Fruit fly (Drosophila melanogaster) whole organism, pupa: Measurements from ENCODE around the gene CCDC151.

ENCODE experiments used
- CG10348 ChIP-seq: fragments of 200-800 bp; sonication (Bioruptor generic); IDR thresholded peaks from 2 replicates; pipeline ENCODE4 v1.3.6; 2022; ENCODE audit warnings: missing biosample characterization, missing genetic modification characterization
- CG12605 ChIP-seq: fragments of 200-800 bp; sonication (Bioruptor generic); IDR thresholded peaks from 2 replicates; pipeline ENCODE4 v1.3.6; 2022; ENCODE audit warnings: missing biosample characterization, missing genetic modification characterization
- CG13204 ChIP-seq: fragments of 200-800 bp; sonication (Bioruptor generic); optimal IDR thresholded peaks from 2 replicates; lab custom pipeline; 2018; ENCODE audit warnings: missing biosample characterization, mild to moderate bottlenecking, missing genetic modification characterization, moderate library complexity
- CG14655 ChIP-seq: fragments of 200-800 bp; sonication (Bioruptor generic); optimal IDR thresholded peaks from 3 replicates; lab custom pipeline; 2017; ENCODE audit warnings: mild to moderate bottlenecking, missing biosample characterization, missing genetic modification reagents, missing genetic modification characterization
- CG15710 ChIP-seq: fragments of 200-800 bp; sonication (Bioruptor generic); optimal IDR thresholded peaks from 2 replicates; lab custom pipeline; 2018; ENCODE audit warnings: missing biosample characterization, mild to moderate bottlenecking, missing genetic modification characterization, moderate library complexity
- CG17806 ChIP-seq: fragments of 200-800 bp; sonication (Bioruptor generic); optimal IDR thresholded peaks from 2 replicates; lab custom pipeline; 2018; ENCODE audit warnings: missing biosample characterization, mild to moderate bottlenecking, missing genetic modification characterization, moderate library complexity
- CG32121 ChIP-seq: fragments of 200-800 bp; sonication (Bioruptor generic); IDR thresholded peaks from 2 replicates; pipeline ENCODE4 v1.3.6; 2022; ENCODE audit warnings: missing biosample characterization, missing genetic modification characterization
- CG34367 ChIP-seq: fragments of 200-800 bp; sonication (Bioruptor generic); optimal IDR thresholded peaks from 2 replicates; lab custom pipeline; 2018; ENCODE audit warnings: missing biosample characterization, mild to moderate bottlenecking, missing genetic modification characterization
- CG4496 ChIP-seq: fragments of 200-800 bp; sonication (Bioruptor generic); IDR thresholded peaks from 3 replicates; pipeline ENCODE4 v1.3.6; 2022; ENCODE audit warnings: missing biosample characterization, missing genetic modification characterization
- CG8159 ChIP-seq: fragments of 200-800 bp; sonication (Bioruptor generic); optimal IDR thresholded peaks from 3 replicates; lab custom pipeline; 2018; ENCODE audit warnings: missing biosample characterization, mild to moderate bottlenecking, missing genetic modification characterization, moderate library complexity
- CG8301 ChIP-seq: fragments of 200-800 bp; sonication (Bioruptor generic); optimal IDR thresholded peaks from 2 replicates; lab custom pipeline; 2018; ENCODE audit warnings: missing biosample characterization, mild to moderate bottlenecking, missing genetic modification characterization
- CG9948 ChIP-seq: fragments of 200-800 bp; sonication (Bioruptor generic); optimal IDR thresholded peaks from 2 replicates; lab custom pipeline; 2018; ENCODE audit warnings: missing biosample characterization, mild to moderate bottlenecking, missing genetic modification characterization, moderate library complexity
- D1 ChIP-seq: fragments of 200-800 bp; sonication (Bioruptor generic); optimal IDR thresholded peaks from 2 replicates; lab custom pipeline; 2018; ENCODE audit warnings: missing biosample characterization, mild to moderate bottlenecking, missing genetic modification characterization, moderate library complexity
- EcR ChIP-seq: fragments of 200-800 bp; sonication (Bioruptor generic); optimal IDR thresholded peaks from 3 replicates; lab custom pipeline; 2019; ENCODE audit warnings: missing biosample characterization, missing genetic modification characterization, mild to moderate bottlenecking, moderate library complexity, missing genetic modification reagents
- Ets98B ChIP-seq: fragments of 200-800 bp; sonication (Bioruptor generic); IDR thresholded peaks from 2 replicates; pipeline ENCODE4 v1.3.6; 2022; ENCODE audit warnings: missing biosample characterization, missing genetic modification characterization
- Pif1A ChIP-seq: fragments of 200-800 bp; sonication (Bioruptor generic); optimal IDR thresholded peaks from 3 replicates; lab custom pipeline; 2016; ENCODE audit warnings: missing biosample characterization, missing genetic modification characterization
- Snoo ChIP-seq: fragments of 200-800 bp; sonication (Bioruptor generic); optimal IDR thresholded peaks from 3 replicates; lab custom pipeline; 2017; ENCODE audit warnings: missing biosample characterization, mild to moderate bottlenecking, missing genetic modification characterization, inconsistent platforms
- fd96Ca ChIP-seq: fragments of 200-800 bp; sonication (Bioruptor generic); IDR thresholded peaks from 3 replicates; pipeline ENCODE4 v1.3.6; 2022; ENCODE audit warnings: missing biosample characterization, missing genetic modification characterization
- gl ChIP-seq: fragments of 200-800 bp; sonication (Bioruptor generic); optimal IDR thresholded peaks from 2 replicates; lab custom pipeline; 2018; ENCODE audit warnings: missing biosample characterization, mild to moderate bottlenecking, missing genetic modification characterization
- rn ChIP-seq: fragments of 200-800 bp; sonication (Bioruptor generic); IDR thresholded peaks from 2 replicates; pipeline ENCODE4 v1.3.6; 2022; ENCODE audit warnings: missing biosample characterization, missing genetic modification characterization

Gene CCDC151

DNA sequence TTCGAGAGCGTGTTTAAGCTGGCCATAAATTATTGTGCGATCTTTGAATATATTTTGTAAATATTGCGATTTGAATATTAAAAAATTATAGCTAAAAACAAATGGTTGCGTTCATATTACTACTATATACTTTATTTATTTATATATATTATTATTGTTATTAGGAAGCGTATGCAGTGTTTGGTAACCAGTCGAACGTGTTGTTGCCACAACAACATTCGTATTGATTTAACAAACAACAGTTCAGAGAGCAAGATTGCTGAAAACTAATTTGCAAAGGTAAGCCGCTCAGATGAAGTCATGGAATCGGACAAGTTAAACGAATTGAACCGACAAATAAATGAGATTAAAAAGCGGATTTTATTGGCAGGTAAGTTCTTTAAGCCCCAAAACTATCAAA lies at the start of gene CCDC151:
CCDC151 (plus strand) TSS at position 301 of the 400 bp plus-strand sequence.
- no peak for TF ChIP-seq CG12605 (GFP tag; lab: Robert Waterston, UW)
- TF ChIP-seq Ets98B (GFP tag; lab: Robert Waterston, UW), result no peak
- TF ChIP-seq CG9948, result no peak
- no peak for TF ChIP-seq D1
- no peak for TF ChIP-seq CG8301 (tag; lab: Kevin White, UChicago)
- TF ChIP-seq CG13204 (GFP tag; lab: Kevin White, UChicago), result no peak
- no peak for TF ChIP-seq EcR (GFP tag; lab: Kevin White, UChicago)
- no peak for TF ChIP-seq CG8159 (tag; lab: Kevin White, UChicago)
- no peak for TF ChIP-seq CG10348
- TF ChIP-seq fd96Ca (GFP tag; lab: Robert Waterston, UW), result no peak
- TF ChIP-seq CG14655 (GFP tag; lab: Kevin White, UChicago), result no peak
- TF ChIP-seq CG15710 (tag; lab: Kevin White, UChicago), result no peak
- TF ChIP-seq gl (tag; lab: Kevin White, UChicago), result no peak
- no peak for TF ChIP-seq CG17806 (tag; lab: Kevin White, UChicago)
- TF ChIP-seq CG32121 (GFP tag; lab: Robert Waterston, UW), result no peak
- TF ChIP-seq Pif1A (GFP tag; lab: Kevin White, UChicago), result no peak
- TF ChIP-seq rn (GFP tag; lab: Robert Waterston, UW), result no peak
- no peak for TF ChIP-seq Snoo (tag; lab: Kevin White, UChicago)
- TF ChIP-seq CG4496 (GFP tag; lab: Robert Waterston, UW), result no peak
- TF ChIP-seq CG34367 (tag; lab: Kevin White, UChicago), result no peak

DNA sequence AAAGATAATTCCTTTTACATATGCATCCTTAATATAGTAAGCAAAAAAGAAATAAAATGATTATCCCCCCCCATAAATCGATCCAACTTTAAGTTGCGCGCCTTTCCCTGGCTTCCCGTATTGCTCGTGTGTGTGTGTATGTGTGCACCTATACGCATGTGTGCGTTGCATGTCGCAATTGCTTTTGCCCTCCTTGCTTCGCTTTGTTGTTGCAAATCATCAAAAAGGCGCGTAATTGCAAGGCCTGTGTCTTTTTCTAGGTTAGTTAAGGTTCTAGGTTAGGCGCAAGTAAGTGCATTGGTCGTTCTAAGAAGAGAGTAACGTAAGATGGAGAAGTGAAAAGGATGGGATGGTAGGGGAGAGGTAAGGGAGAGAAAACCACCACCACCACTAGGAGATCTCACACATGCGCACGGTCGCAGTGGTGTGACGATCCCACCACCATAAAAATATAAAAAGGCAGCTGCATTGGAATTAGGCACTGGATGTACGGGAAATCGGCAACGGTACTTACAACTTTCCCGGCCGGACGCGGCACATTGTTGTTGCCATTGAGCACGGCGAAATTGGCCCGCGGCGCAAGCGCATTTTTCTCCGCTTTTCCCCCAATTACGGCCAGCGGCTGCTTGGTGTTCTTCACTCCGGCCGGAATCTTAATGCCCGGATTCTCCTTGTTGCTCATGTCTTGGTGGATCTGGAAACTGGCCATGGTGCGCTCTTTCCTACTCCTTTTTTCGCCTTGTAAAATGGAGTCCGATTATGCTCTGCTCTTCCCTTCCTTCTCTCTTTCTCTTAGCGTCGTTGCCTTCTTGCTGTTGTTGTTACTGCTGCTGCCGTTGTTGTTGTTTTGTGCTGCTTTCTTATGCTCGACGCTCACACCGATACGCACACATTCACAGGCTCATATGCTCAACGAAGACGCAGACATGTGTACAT lies 48.6 kb upstream of the CCDC151 start:
- TF ChIP-seq CG4496 (GFP tag; lab: Robert Waterston, UW) (no peak), D1 (no peak), CG14655 (GFP tag; lab: Kevin White, UChicago) (no peak), CG32121 (GFP tag; lab: Robert Waterston, UW) (no peak), CG8159 (tag; lab: Kevin White, UChicago) (no peak), CG34367 (tag; lab: Kevin White, UChicago) (no peak), CG15710 (tag; lab: Kevin White, UChicago) (no peak), CG12605 (GFP tag; lab: Robert Waterston, UW) (no peak)

DNA sequence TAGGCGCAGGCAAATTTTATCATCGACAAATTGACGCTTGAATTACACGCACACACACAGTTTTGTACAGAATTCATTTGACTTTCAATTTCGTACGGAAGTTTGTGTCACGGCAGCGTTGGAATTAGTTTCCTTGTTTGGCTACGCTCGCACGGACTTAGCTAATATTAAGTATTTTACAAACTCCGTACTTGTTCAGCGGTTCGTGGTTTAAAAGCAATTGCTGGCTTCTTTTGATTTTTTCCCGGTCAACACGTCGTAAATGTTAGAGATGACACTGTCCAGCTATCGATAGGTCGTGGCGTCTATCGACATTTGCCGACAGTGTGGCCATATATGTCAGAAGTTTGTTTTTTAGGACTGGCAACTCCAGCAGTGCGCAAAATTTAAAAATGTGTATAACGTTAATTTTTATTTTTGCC lies 47.9 kb upstream of the CCDC151 start, which contains the start of gene CycA:
CycA (minus strand) TSS at position 283 of the 422 bp plus-strand sequence.
- no peak for TF ChIP-seq CG4496 (GFP tag; lab: Robert Waterston, UW)
- no peak for TF ChIP-seq rn (GFP tag; lab: Robert Waterston, UW)
- no peak for TF ChIP-seq Snoo (tag; lab: Kevin White, UChicago)

DNA sequence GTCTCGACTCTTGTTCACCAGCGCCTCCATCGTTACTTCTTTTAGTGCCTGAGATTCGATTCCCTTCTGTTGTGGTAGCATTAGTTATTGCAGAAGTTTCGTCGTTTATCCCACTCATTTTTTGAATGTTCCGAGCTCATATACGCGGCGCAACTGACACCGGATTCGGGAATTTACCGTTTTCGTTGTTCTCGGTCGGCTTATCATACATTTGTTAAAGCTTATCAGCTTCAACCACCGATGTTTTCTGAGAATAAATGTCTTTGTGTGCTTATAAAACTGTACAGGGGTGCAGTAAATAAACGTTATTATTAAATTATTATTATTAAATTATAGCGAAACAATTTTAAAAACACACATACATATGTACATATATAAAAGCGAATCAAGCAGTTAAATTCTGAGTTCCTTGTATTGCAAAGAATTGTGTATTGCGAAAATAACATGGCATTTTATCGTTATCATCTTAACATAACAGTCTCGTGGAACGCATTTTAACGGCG lies 44.6 kb upstream of the CCDC151 start, which contains the start of gene CG43064:
CG43064 (minus strand) TSS at position 147 of the 503 bp plus-strand sequence.
- TF ChIP-seq fd96Ca (GFP tag; lab: Robert Waterston, UW) (no peak), CG8301 (tag; lab: Kevin White, UChicago) (no peak)

DNA sequence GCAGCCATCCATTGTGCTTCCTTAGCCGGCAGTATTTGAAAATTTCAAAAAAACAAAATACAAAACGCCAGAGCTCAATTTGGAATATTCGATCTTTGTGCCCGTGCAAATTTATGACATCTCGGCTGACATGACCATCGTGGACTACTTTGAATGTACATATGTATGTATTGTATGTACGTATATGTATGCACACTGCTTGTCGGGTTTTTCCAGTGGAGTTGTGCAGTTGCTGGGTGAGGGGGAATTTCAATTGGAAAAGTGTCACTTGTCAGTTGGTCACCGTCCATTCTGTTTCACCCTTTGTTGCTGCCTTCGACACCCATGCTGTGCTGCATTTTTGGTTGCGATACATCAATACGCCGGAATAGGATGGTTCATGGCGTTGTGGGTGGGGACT lies 33.5 kb upstream of the CCDC151 start, which contains the start of gene CG12521:
CG12521 (minus strand) TSS at position 101 of the 400 bp plus-strand sequence.
- TF ChIP-seq EcR (GFP tag; lab: Kevin White, UChicago) (no peak), CG15710 (tag; lab: Kevin White, UChicago) (no peak), CG14655 (GFP tag; lab: Kevin White, UChicago) (no peak), CG32121 (GFP tag; lab: Robert Waterston, UW) (no peak), Snoo (tag; lab: Kevin White, UChicago) (no peak), CG4496 (GFP tag; lab: Robert Waterston, UW) (no peak), D1 (no peak), rn (GFP tag; lab: Robert Waterston, UW) (no peak), CG17806 (tag; lab: Kevin White, UChicago) (no peak), gl (tag; lab: Kevin White, UChicago) (no peak), CG8301 (tag; lab: Kevin White, UChicago) (no peak), CG8159 (tag; lab: Kevin White, UChicago) (no peak)

DNA sequence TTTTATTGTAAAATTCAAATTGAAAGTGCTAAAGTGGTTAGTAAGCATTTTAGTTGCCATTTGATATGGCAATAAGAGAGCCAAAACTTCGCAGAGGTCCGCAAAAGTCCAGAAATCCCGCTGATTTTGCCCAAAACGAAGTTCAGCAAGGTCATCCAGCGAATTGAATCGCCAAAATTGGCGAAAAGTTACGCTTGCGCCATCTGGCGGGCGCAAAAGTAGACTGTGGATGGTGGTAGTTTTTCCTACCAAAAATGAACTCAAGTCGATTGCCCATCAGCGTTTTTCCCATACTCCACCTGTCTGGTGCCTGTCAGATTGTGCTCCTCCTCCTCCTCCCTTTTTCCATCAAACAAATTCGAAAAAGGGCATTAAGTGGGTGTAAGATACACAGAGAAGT lies 28.3 kb upstream of the CCDC151 start:
- TF ChIP-seq D1, result no peak
- TF ChIP-seq Pif1A (GFP tag; lab: Kevin White, UChicago), result no peak
- TF ChIP-seq CG9948, result no peak
- no peak for TF ChIP-seq CG4496 (GFP tag; lab: Robert Waterston, UW)
- TF ChIP-seq rn (GFP tag; lab: Robert Waterston, UW), result no peak
- no peak for TF ChIP-seq Ets98B (GFP tag; lab: Robert Waterston, UW)
- TF ChIP-seq CG34367 (tag; lab: Kevin White, UChicago), result no peak
- no peak for TF ChIP-seq CG17806 (tag; lab: Kevin White, UChicago)
